Fruit fly (Drosophila melanogaster) whole organism, prepupa: Measurements from ENCODE around the gene Dyro.

Experiments used
- CG10631 ChIP-seq: fragments of 200-800 bp; sonication (Bioruptor generic); optimal IDR thresholded peaks from 2 replicates; lab custom pipeline; 2016; ENCODE audit warnings: missing biosample characterization, missing genetic modification characterization
- CG10669 ChIP-seq: fragments of 200-800 bp; sonication (Bioruptor generic); optimal IDR thresholded peaks from 3 replicates; lab custom pipeline; 2018; ENCODE audit warnings: missing biosample characterization, mild to moderate bottlenecking, missing genetic modification characterization, moderate library complexity
- CG11294 ChIP-seq: fragments of 200-800 bp; sonication (Bioruptor generic); IDR thresholded peaks from 2 replicates; pipeline ENCODE4 v1.3.6; 2022; ENCODE audit warnings: missing biosample characterization, missing genetic modification characterization
- CG11762 ChIP-seq: fragments of 200-800 bp; sonication (Bioruptor generic); optimal IDR thresholded peaks from 3 replicates; lab custom pipeline; 2016; ENCODE audit warnings: missing biosample characterization, missing genetic modification characterization; ENCODE audit not compliant: insufficient read depth
- CG11902 ChIP-seq: fragments of 200-800 bp; sonication (Bioruptor generic); optimal IDR thresholded peaks from 3 replicates; lab custom pipeline; 2016; ENCODE audit warnings: missing biosample characterization, missing genetic modification characterization
- CG15336 ChIP-seq: fragments of 200-800 bp; sonication (Bioruptor generic); IDR thresholded peaks from 2 replicates; pipeline ENCODE4 v1.3.6; 2022; ENCODE audit warnings: missing biosample characterization, missing genetic modification characterization
- CG1621 ChIP-seq: fragments of 200-800 bp; sonication (Bioruptor generic); optimal IDR thresholded peaks from 3 replicates; lab custom pipeline; 2018; ENCODE audit warnings: missing biosample characterization, mild to moderate bottlenecking, missing genetic modification characterization
- CG16779 ChIP-seq: fragments of 200-800 bp; sonication (Bioruptor generic); optimal IDR thresholded peaks from 3 replicates; lab custom pipeline; 2017; ENCODE audit warnings: missing biosample characterization, mild to moderate bottlenecking, missing genetic modification characterization
- CG31627 ChIP-seq: fragments of 200-800 bp; sonication (Bioruptor generic); optimal IDR thresholded peaks from 3 replicates; lab custom pipeline; 2016; ENCODE audit warnings: missing biosample characterization, missing genetic modification characterization
- CG32006 ChIP-seq: fragments of 200-800 bp; sonication (Bioruptor generic); optimal IDR thresholded peaks from 3 replicates; lab custom pipeline; 2017; ENCODE audit warnings: missing biosample characterization, mild to moderate bottlenecking, missing genetic modification characterization
- CG3919 ChIP-seq: fragments of 200-800 bp; sonication (Bioruptor generic); optimal IDR thresholded peaks from 3 replicates; lab custom pipeline; 2016; ENCODE audit warnings: missing biosample characterization, missing genetic modification characterization
- CG4318 ChIP-seq: fragments of 200-800 bp; sonication (Bioruptor generic); optimal IDR thresholded peaks from 3 replicates; lab custom pipeline; 2017; ENCODE audit warnings: missing biosample characterization, mild to moderate bottlenecking, missing genetic modification characterization
- CG6163 ChIP-seq: fragments of 200-800 bp; sonication (Bioruptor generic); IDR thresholded peaks from 3 replicates; pipeline ENCODE4 v1.3.6; 2022; ENCODE audit warnings: missing biosample characterization, missing genetic modification characterization
- CG6276 ChIP-seq: fragments of 200-800 bp; sonication (Bioruptor generic); optimal IDR thresholded peaks from 2 replicates; lab custom pipeline; 2017; ENCODE audit warnings: missing biosample characterization, mild to moderate bottlenecking, missing genetic modification characterization
- CG6808 ChIP-seq: fragments of 200-800 bp; sonication (Bioruptor generic); optimal IDR thresholded peaks from 3 replicates; lab custom pipeline; 2017; ENCODE audit warnings: missing biosample characterization, missing genetic modification characterization, mild to moderate bottlenecking, moderate library complexity, missing genetic modification reagents
- CG6854 ChIP-seq: fragments of 200-800 bp; sonication (Bioruptor generic); optimal IDR thresholded peaks from 2 replicates; lab custom pipeline; 2017; ENCODE audit warnings: missing biosample characterization, mild to moderate bottlenecking, missing genetic modification characterization
- CG7368 ChIP-seq: fragments of 200-800 bp; sonication (Bioruptor generic); optimal IDR thresholded peaks from 3 replicates; lab custom pipeline; 2016; ENCODE audit warnings: missing biosample characterization, missing genetic modification characterization
- CG8319 ChIP-seq: fragments of 200-800 bp; sonication (Bioruptor generic); optimal IDR thresholded peaks from 3 replicates; lab custom pipeline; 2016; ENCODE audit warnings: missing biosample characterization, missing genetic modification characterization
- CG8632 ChIP-seq: fragments of 200-800 bp; sonication (Bioruptor generic); optimal IDR thresholded peaks from 3 replicates; lab custom pipeline; 2016; ENCODE audit warnings: missing biosample characterization, missing genetic modification characterization
- CG9139 ChIP-seq: fragments of 200-800 bp; sonication (Bioruptor generic); optimal IDR thresholded peaks from 3 replicates; lab custom pipeline; 2017; ENCODE audit warnings: missing biosample characterization, mild to moderate bottlenecking, missing genetic modification characterization
- Eip78C ChIP-seq: fragments of 200-800 bp; sonication (Bioruptor generic); peaks from one replicate; lab custom pipeline; 2016; ENCODE audit warnings: missing biosample characterization, missing genetic modification characterization
- Ets96B ChIP-seq: fragments of 200-800 bp; optimal IDR thresholded peaks from 2 replicates; lab custom pipeline; 2019; ENCODE audit warnings: missing biosample characterization, mild to moderate bottlenecking, missing genetic modification characterization, moderate library complexity
- Gug ChIP-seq: fragments of 200-800 bp; sonication (Bioruptor generic); IDR thresholded peaks from 2 replicates; pipeline ENCODE4 v1.3.6; 2022; ENCODE audit warnings: missing biosample characterization, missing genetic modification characterization
- Hr38 ChIP-seq: sonication (Bioruptor generic); optimal IDR thresholded peaks from 2 replicates; lab custom pipeline; 2016; ENCODE audit warnings: missing biosample characterization, missing genetic modification characterization
- Hr39 ChIP-seq: fragments of 200-800 bp; sonication (Bioruptor generic); optimal IDR thresholded peaks from 2 replicates; lab custom pipeline; 2016; ENCODE audit warnings: missing biosample characterization, missing genetic modification characterization
- Hr4 ChIP-seq: fragments of 200-800 bp; sonication (Bioruptor generic); optimal IDR thresholded peaks from 3 replicates; lab custom pipeline; 2016; ENCODE audit warnings: missing biosample characterization, missing genetic modification characterization
- Lpt ChIP-seq: fragments of 200-800 bp; sonication (Bioruptor generic); optimal IDR thresholded peaks from 3 replicates; lab custom pipeline; 2016; ENCODE audit warnings: missing biosample characterization, missing genetic modification characterization
- Met ChIP-seq: fragments of 200-800 bp; sonication (Bioruptor generic); optimal IDR thresholded peaks from 3 replicates; lab custom pipeline; 2016; ENCODE audit warnings: missing biosample characterization, missing genetic modification characterization
- OdsH ChIP-seq: fragments of 200-800 bp; sonication (Bioruptor generic); optimal IDR thresholded peaks from 3 replicates; lab custom pipeline; 2016; ENCODE audit warnings: missing biosample characterization, missing genetic modification characterization
- Sox102F ChIP-seq: fragments of 200-800 bp; sonication (Bioruptor generic); optimal IDR thresholded peaks from 2 replicates; lab custom pipeline; 2016; ENCODE audit warnings: missing biosample characterization, mild to moderate bottlenecking, missing genetic modification characterization
- Sox14 ChIP-seq: fragments of 200-800 bp; sonication (Bioruptor generic); optimal IDR thresholded peaks from 3 replicates; lab custom pipeline; 2016; ENCODE audit warnings: missing biosample characterization, missing genetic modification characterization
- achi ChIP-seq: fragments of 200-800 bp; sonication (Bioruptor generic); optimal IDR thresholded peaks from 3 replicates; lab custom pipeline; 2016; ENCODE audit warnings: missing biosample characterization, missing genetic modification characterization
- cyc ChIP-seq: fragments of 200-800 bp; sonication (Bioruptor generic); optimal IDR thresholded peaks from 3 replicates; lab custom pipeline; 2016; ENCODE audit warnings: missing biosample characterization, missing genetic modification characterization
- dsx ChIP-seq: fragments of 200-800 bp; optimal IDR thresholded peaks from 3 replicates; lab custom pipeline; 2019; ENCODE audit warnings: missing biosample characterization, mild to moderate bottlenecking, missing genetic modification characterization, moderate library complexity; ENCODE audit not compliant: poor library complexity, severe bottlenecking
- eg ChIP-seq: fragments of 200-800 bp; sonication (Bioruptor generic); IDR thresholded peaks from 3 replicates; pipeline ENCODE4 v1.3.6; 2022; ENCODE audit warnings: missing biosample characterization, missing genetic modification characterization
- esn ChIP-seq: fragments of 200-800 bp; sonication (Bioruptor generic); optimal IDR thresholded peaks from 2 replicates; lab custom pipeline; 2016; ENCODE audit warnings: missing biosample characterization, mild to moderate bottlenecking, missing genetic modification characterization, moderate library complexity
- fd85E ChIP-seq: fragments of 200-800 bp; sonication (Bioruptor generic); optimal IDR thresholded peaks from 3 replicates; lab custom pipeline; 2016; ENCODE audit warnings: missing biosample characterization, missing genetic modification characterization
- fkh ChIP-seq: fragments of 200-800 bp; sonication (Bioruptor generic); optimal IDR thresholded peaks from 3 replicates; lab custom pipeline; 2017; ENCODE audit warnings: missing biosample characterization, mild to moderate bottlenecking, missing genetic modification characterization, moderate library complexity
- lz ChIP-seq: fragments of 200-800 bp; sonication (Bioruptor generic); optimal IDR thresholded peaks from 3 replicates; lab custom pipeline; 2016; ENCODE audit warnings: missing biosample characterization, missing genetic modification characterization
- salr ChIP-seq, 2 experiments: fragments of 200-800 bp; sonication (Bioruptor generic); optimal IDR thresholded peaks; 3 replicates each; lab custom pipeline; 2016 to 2018; ENCODE audit warnings: missing biosample characterization in 2 of 2, missing genetic modification characterization in 2 of 2, mild to moderate bottlenecking in 1 of 2
- spab ChIP-seq: fragments of 200-800 bp; sonication (Bioruptor generic); optimal IDR thresholded peaks from 2 replicates; lab custom pipeline; 2017; ENCODE audit warnings: missing biosample characterization, mild to moderate bottlenecking, missing genetic modification characterization, missing genetic modification reagents
- ss ChIP-seq, 2 experiments: fragments of 200-800 bp; sonication (Bioruptor generic); optimal IDR thresholded peaks; 2 replicates in 1 of 2; 3 replicates in 1 of 2; lab custom pipeline; 2017 to 2018; ENCODE audit warnings: mild to moderate bottlenecking in 2 of 2, missing biosample characterization in 2 of 2, missing genetic modification characterization in 2 of 2, moderate library complexity in 1 of 2
- svp ChIP-seq: fragments of 200-800 bp; sonication (Bioruptor generic); peaks from one replicate; lab custom pipeline; 2016; ENCODE audit warnings: missing biosample characterization, missing genetic modification characterization
- vri ChIP-seq: fragments of 200-800 bp; sonication (Bioruptor generic); optimal IDR thresholded peaks from 3 replicates; lab custom pipeline; 2016; ENCODE audit warnings: missing biosample characterization, mild to moderate bottlenecking, missing genetic modification characterization

Gene Dyro

dm6 chr3L:11293378-11293777 lies 2.3 kb downstream of the Dyro start (continued):
- TF ChIP-seq Sox14 (no peak), OdsH (no peak), CG6163 (peak; percentile 65), fd85E (no peak), CG10631 (no peak), CG10669 (GFP tag; lab: Kevin White, UChicago) (peak; percentile 6), Sox102F (no peak), Eip78C (peak; percentile 26), eg (GFP tag; lab: Robert Waterston, UW) (peak; percentile 68), CG6276 (no peak), esn (peak; percentile 40), CG8632 (GFP tag; lab: Kevin White, UChicago) (no peak), CG16779 (tag; lab: Kevin White, UChicago) (no peak), CG1621 (tag; lab: Kevin White, UChicago) (no peak), CG31627 (GFP tag; lab: Kevin White, UChicago) (no peak), CG11762 (GFP tag; lab: Kevin White, UChicago) (no peak), dsx (GFP tag; lab: Kevin White, UChicago) (no peak), achi (GFP tag; lab: Kevin White, UChicago) (peak; percentile 12), CG7368 (GFP tag; lab: Kevin White, UChicago) (no peak)
- TF ChIP-seq, all 60 proteins: peak for 18

- TF ChIP-seq Eip78C (peak; percentile 6), CG6854 (peak; percentile 71), ss (GFP tag; optimal IDR thresholded peaks at IDR 0.05; lab: Kevin White, UChicago) (peak in 1 of 2 experiments; percentile 20), CG1621 (tag; lab: Kevin White, UChicago) (no peak), Hr38 (GFP tag; lab: Kevin White, UChicago) (no peak), CG16779 (tag; lab: Kevin White, UChicago) (peak; percentile 17), CG6808 (GFP tag; lab: Kevin White, UChicago) (no peak), eg (GFP tag; lab: Robert Waterston, UW) (0 out of 3 replicates have a peak, but pooled peaks have one; percentile 44), lz (peak; percentile 17), Sox14 (peak; percentile 3), Met (no peak), vri (GFP tag; lab: Kevin White, UChicago) (peak; percentile 82), CG8319 (GFP tag; lab: Kevin White, UChicago) (no peak), Hr39 (GFP tag; lab: Kevin White, UChicago) (peak; percentile 42), svp (GFP tag; lab: Kevin White, UChicago) (peak; percentile 63), Lpt (GFP tag; lab: Kevin White, UChicago) (peak; percentile 29), CG32006 (peak; percentile 9), CG6163 (peak; percentile 68; the same call in 2 of the 3 replicates), CG15336 (peak; percentile 13), dsx (GFP tag; lab: Kevin White, UChicago) (peak; percentile 51), CG11902 (no peak), Gug (GFP tag; lab: Robert Waterston, UW) (peak; percentile 30; the same call in 1 of the 2 replicates), CG9139 (no peak), CG11294 (GFP tag; lab: Robert Waterston, UW) (no peak; the same call in 1 of the 2 replicates)
- TF ChIP-seq, all 60 proteins: peak for 16
Observed at dm6 chr3L:11292180-11292727, 3.5 kb downstream of the Dyro start.

- TF ChIP-seq fkh (GFP tag; lab: Kevin White, UChicago) (peak; percentile 88), CG3919 (GFP tag; lab: Kevin White, UChicago) (no peak), achi (GFP tag; lab: Kevin White, UChicago) (peak; percentile 6), CG31627 (GFP tag; lab: Kevin White, UChicago) (no peak), OdsH (peak; percentile 1), ss (GFP tag; optimal IDR thresholded peaks at IDR 0.05; lab: Kevin White, UChicago) (no peak), CG6854 (no peak), esn (no peak), CG7368 (GFP tag; lab: Kevin White, UChicago) (no peak), CG6276 (no peak), cyc (GFP tag; lab: Kevin White, UChicago) (no peak), Ets96B (tag; lab: Kevin White, UChicago) (no peak), Hr4 (GFP tag; lab: Kevin White, UChicago) (peak; percentile 1), vri (GFP tag; lab: Kevin White, UChicago) (no peak), Lpt (GFP tag; lab: Kevin White, UChicago) (no peak), spab (GFP tag; lab: Kevin White, UChicago) (no peak), svp (GFP tag; lab: Kevin White, UChicago) (peak; percentile 45), Eip78C (peak; percentile 47), salr (GFP tag; optimal IDR thresholded peaks at IDR 0.05; lab: Kevin White, UChicago) (no peak), fd85E (no peak), Gug (GFP tag; lab: Robert Waterston, UW) (no peak), CG4318 (GFP tag; lab: Kevin White, UChicago) (peak; percentile 3)
Observed at dm6 chr3L:11291298-11292167, 4.2 kb downstream of the Dyro start.
